Fruit fly (Drosophila melanogaster): ENCODE data around the gene brv3.
A peak's percentile ranks its signal among the peaks of the same experiment; 100 is the strongest.

brv3 gene

DNA sequence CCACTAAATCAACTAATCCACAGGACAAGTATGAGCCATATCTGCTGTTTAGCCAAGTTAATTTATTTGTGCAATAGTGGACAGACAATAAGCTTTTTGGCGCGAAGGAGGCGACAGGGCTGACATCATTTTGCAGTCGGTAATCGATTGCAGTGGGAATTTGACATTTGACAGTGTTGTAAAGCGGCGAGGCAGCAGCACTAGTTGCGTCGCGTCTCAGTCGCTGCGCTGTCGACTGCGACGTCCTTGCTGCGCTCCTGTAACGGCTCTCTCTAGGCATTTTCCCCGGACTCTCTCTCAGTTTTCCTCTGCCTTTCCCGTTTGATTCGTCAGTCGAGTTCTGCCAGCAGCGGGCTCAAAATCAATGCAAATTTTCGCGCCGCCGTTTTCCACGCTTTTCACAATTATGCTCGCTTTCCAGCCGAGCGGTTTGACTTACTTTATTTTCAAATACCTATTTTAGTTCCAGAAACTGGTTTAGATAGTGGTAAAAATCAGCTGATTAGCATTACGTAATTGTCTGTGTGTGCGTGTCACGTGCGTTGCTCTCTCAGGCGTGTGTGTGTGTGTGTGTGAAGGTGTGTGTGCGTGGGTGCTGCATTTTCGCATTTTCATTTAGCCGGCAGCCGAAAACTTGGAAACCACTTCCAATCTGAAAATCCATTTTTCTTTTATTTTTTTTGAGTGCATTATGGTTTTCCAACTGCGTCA lies 12.6 kb upstream of the brv3 start:
- no peak for TF ChIP-seq CG6854 (GFP tag; optimal IDR thresholded peaks at IDR 0.05)
- no peak for TF ChIP-seq achi (GFP tag; optimal IDR thresholded peaks at IDR 0.05)
- no peak for TF ChIP-seq Sox102F (GFP tag; optimal IDR thresholded peaks at IDR 0.05)
- TF ChIP-seq CG3919 (GFP tag; optimal IDR thresholded peaks at IDR 0.05) = no peak
- TF ChIP-seq Met (GFP tag; optimal IDR thresholded peaks at IDR 0.05) = no peak
- TF ChIP-seq CG1621 (tag; optimal IDR thresholded peaks at IDR 0.05) = no peak
- no peak for TF ChIP-seq net (GFP tag; optimal IDR thresholded peaks at IDR 0.05)
- no peak for TF ChIP-seq vri (GFP tag; optimal IDR thresholded peaks at IDR 0.05)
- TF ChIP-seq topi (GFP tag; optimal IDR thresholded peaks at IDR 0.05) = no peak
- no peak for TF ChIP-seq CG6276 (GFP tag; optimal IDR thresholded peaks at IDR 0.05)
- no peak for TF ChIP-seq OdsH (GFP tag; optimal IDR thresholded peaks at IDR 0.05)
- no peak for TF ChIP-seq esn (GFP tag; optimal IDR thresholded peaks at IDR 0.05)
- TF ChIP-seq dsx (GFP tag; optimal IDR thresholded peaks at IDR 0.05; ENCODE audit: poor library complexity, severe bottlenecking) = no peak
- TF ChIP-seq cyc (GFP tag; optimal IDR thresholded peaks at IDR 0.05) = no peak
- TF ChIP-seq eg (GFP tag; IDR thresholded peaks at IDR 0.05) = no peak
- TF ChIP-seq CG8632 (GFP tag; optimal IDR thresholded peaks at IDR 0.05) = no peak
- TF ChIP-seq svp (GFP tag) = no peak
- TF ChIP-seq CG4318 (GFP tag; optimal IDR thresholded peaks at IDR 0.05) = no peak

dm6 chrX:2635953-2636715 lies 11.8 kb upstream of the brv3 start:
- TF ChIP-seq ss (GFP tag; optimal IDR thresholded peaks at IDR 0.05) = peak; percentile 21 to 63
- no peak for TF ChIP-seq Eip78C (GFP tag)
- TF ChIP-seq CG10631 (GFP tag; optimal IDR thresholded peaks at IDR 0.05) = no peak
- TF ChIP-seq eg (GFP tag; IDR thresholded peaks at IDR 0.05) = 0 out of 3 replicates have a peak, but pooled peaks have one; percentile 15
- peak; percentile 34 for TF ChIP-seq svp (GFP tag)

- TF ChIP-seq fkh (GFP tag; optimal IDR thresholded peaks at IDR 0.05) (no peak), CG6163 (GFP tag; IDR thresholded peaks at IDR 0.05) (peak; percentile 33; the same call in 1 of the 3 replicates), CG3032 (tag; optimal IDR thresholded peaks at IDR 0.05) (no peak), CG7368 (GFP tag; optimal IDR thresholded peaks at IDR 0.05) (no peak), fd59A (GFP tag; optimal IDR thresholded peaks at IDR 0.05) (no peak), pdm3 (GFP tag; optimal IDR thresholded peaks at IDR 0.05) (peak; percentile 38), spab (GFP tag; optimal IDR thresholded peaks at IDR 0.05) (peak; percentile 8), svp (GFP tag) (peak; percentile 80), Met (GFP tag; optimal IDR thresholded peaks at IDR 0.05) (no peak), CG4318 (GFP tag; optimal IDR thresholded peaks at IDR 0.05) (no peak), Hr39 (GFP tag; optimal IDR thresholded peaks at IDR 0.05) (peak; percentile 49), Sox102F (GFP tag; optimal IDR thresholded peaks at IDR 0.05) (no peak), achi (GFP tag; optimal IDR thresholded peaks at IDR 0.05) (peak; percentile 3), net (GFP tag; optimal IDR thresholded peaks at IDR 0.05) (peak; percentile 24), acj6 (GFP tag; optimal IDR thresholded peaks at IDR 0.05) (no peak), CG11902 (GFP tag; optimal IDR thresholded peaks at IDR 0.05) (no peak), CG32006 (GFP tag; optimal IDR thresholded peaks at IDR 0.05) (peak; percentile 44), cyc (GFP tag; optimal IDR thresholded peaks at IDR 0.05) (peak; percentile 26), dsx (GFP tag; optimal IDR thresholded peaks at IDR 0.05; ENCODE audit: poor library complexity, severe bottlenecking) (no peak), Ets96B (tag; optimal IDR thresholded peaks at IDR 0.05) (no peak), vri (GFP tag; optimal IDR thresholded peaks at IDR 0.05) (peak; percentile 15), CG8319 (GFP tag; optimal IDR thresholded peaks at IDR 0.05) (no peak), Gug (GFP tag; IDR thresholded peaks at IDR 0.05) (no peak), esn (GFP tag; optimal IDR thresholded peaks at IDR 0.05) (peak; percentile 49), CG8632 (GFP tag; optimal IDR thresholded peaks at IDR 0.05) (no peak), CG9139 (GFP tag; optimal IDR thresholded peaks at IDR 0.05) (no peak), CG11762 (GFP tag; optimal IDR thresholded peaks at IDR 0.05; ENCODE audit: insufficient read depth) (no peak), CG11294 (GFP tag; IDR thresholded peaks at IDR 0.05) (no peak), Lpt (GFP tag; optimal IDR thresholded peaks at IDR 0.05) (no peak), Ets21C (GFP tag; optimal IDR thresholded peaks at IDR 0.05) (no peak), Eip75B (GFP tag; optimal IDR thresholded peaks at IDR 0.05) (no peak), dac (GFP tag; optimal IDR thresholded peaks at IDR 0.05) (no peak), CG6808 (GFP tag; optimal IDR thresholded peaks at IDR 0.05) (peak; percentile 5), CG6854 (GFP tag; optimal IDR thresholded peaks at IDR 0.05) (no peak)
Observed at dm6 chrX:2635075-2635643, 10.8 kb upstream of the brv3 start.
